Worm (Caenorhabditis elegans) whole organism, late embryonic: Measurements from ENCODE around the gene arrd-3.

Source experiments
- C38D4.7 ChIP-seq: fragments of 200-800 bp; sonication (Bioruptor generic); optimal IDR thresholded peaks from 2 replicates; lab custom pipeline; 2018; ENCODE audit warnings: mild to moderate bottlenecking, missing genetic modification characterization, moderate library complexity, missing compliant biosample characterization
- K02D7.2 ChIP-seq: sonication (generic microtip); optimal IDR thresholded peaks from 2 replicates; lab custom pipeline; 2017; ENCODE audit warnings: mild to moderate bottlenecking, missing genetic modification characterization, missing compliant biosample characterization
- T23F11.4 ChIP-seq: fragments of 200-800 bp; sonication (Bioruptor generic); optimal IDR thresholded peaks from 2 replicates; lab custom pipeline; 2018; ENCODE audit warnings: mild to moderate bottlenecking, missing genetic modification characterization, missing compliant biosample characterization
- Y22D7AL.16 ChIP-seq: sonication (generic microtip); optimal IDR thresholded peaks from 2 replicates; lab custom pipeline; 2016; ENCODE audit warnings: missing genetic modification characterization, missing compliant biosample characterization
- ahr-1 ChIP-seq: sonication (generic microtip); optimal IDR thresholded peaks from 2 replicates; lab custom pipeline; 2016; ENCODE audit warnings: missing genetic modification characterization, missing compliant biosample characterization
- ceh-18 ChIP-seq: sonication (generic microtip); optimal IDR thresholded peaks from 2 replicates; lab custom pipeline; 2016; ENCODE audit warnings: missing genetic modification characterization, missing compliant biosample characterization
- ceh-22 ChIP-seq: sonication (generic microtip); optimal IDR thresholded peaks from 2 replicates; lab custom pipeline; 2017; ENCODE audit warnings: missing biosample characterization, missing genetic modification characterization
- ceh-30 ChIP-seq: fragments of 150-350 bp; optimal IDR thresholded peaks from 2 replicates; lab custom pipeline; 2014; ENCODE audit warnings: missing biosample characterization, missing genetic modification characterization
- ceh-31 ChIP-seq: sonication (generic microtip); optimal IDR thresholded peaks from 2 replicates; lab custom pipeline; 2016; ENCODE audit warnings: missing genetic modification characterization, missing compliant biosample characterization
- ceh-34 ChIP-seq: sonication (generic microtip); optimal IDR thresholded peaks from 2 replicates; lab custom pipeline; 2016; ENCODE audit warnings: mild to moderate bottlenecking, missing genetic modification characterization, missing compliant biosample characterization
- ceh-48 ChIP-seq: sonication (generic microtip); optimal IDR thresholded peaks from 2 replicates; lab custom pipeline; 2016; ENCODE audit warnings: missing genetic modification characterization, inconsistent platforms, missing compliant biosample characterization
- ceh-6 ChIP-seq: fragments of 200-800 bp; sonication (Bioruptor generic); optimal IDR thresholded peaks from 2 replicates; lab custom pipeline; 2018; ENCODE audit warnings: mild to moderate bottlenecking, missing genetic modification characterization, missing compliant biosample characterization
- che-1 ChIP-seq: sonication (generic microtip); optimal IDR thresholded peaks from 2 replicates; lab custom pipeline; 2016; ENCODE audit warnings: mild to moderate bottlenecking, missing genetic modification characterization, missing compliant biosample characterization
- dve-1 ChIP-seq: sonication (generic microtip); optimal IDR thresholded peaks from 2 replicates; lab custom pipeline; 2017; ENCODE audit warnings: antibody characterized with exemption, mild to moderate bottlenecking, missing genetic modification characterization, missing compliant biosample characterization
- elt-2 ChIP-seq: sonication (generic microtip); optimal IDR thresholded peaks from 2 replicates; lab custom pipeline; 2016; ENCODE audit warnings: missing genetic modification reagents, missing genetic modification characterization, missing compliant biosample characterization
- elt-4 ChIP-seq: sonication (generic microtip); optimal IDR thresholded peaks from 2 replicates; lab custom pipeline; 2016; ENCODE audit warnings: missing genetic modification characterization, missing compliant biosample characterization
- fax-1 ChIP-seq: sonication (generic microtip); optimal IDR thresholded peaks from 2 replicates; lab custom pipeline; 2016; ENCODE audit warnings: missing genotype, missing genetic modification characterization, missing compliant biosample characterization
- hlh-13 ChIP-seq: fragments of 200-800 bp; sonication (Bioruptor generic); optimal IDR thresholded peaks from 2 replicates; lab custom pipeline; 2018; ENCODE audit warnings: mild to moderate bottlenecking, missing genetic modification characterization, missing compliant biosample characterization
- hlh-15 ChIP-seq: sonication (generic microtip); optimal IDR thresholded peaks from 2 replicates; lab custom pipeline; 2016; ENCODE audit warnings: missing genetic modification characterization, missing compliant biosample characterization
- lin-11 ChIP-seq: fragments of 200-800 bp; sonication (Bioruptor generic); optimal IDR thresholded peaks from 2 replicates; lab custom pipeline; 2018; ENCODE audit warnings: mild to moderate bottlenecking, missing genetic modification characterization, missing compliant biosample characterization
- madf-2 ChIP-seq: sonication (generic microtip); optimal IDR thresholded peaks from 2 replicates; lab custom pipeline; 2017; ENCODE audit warnings: missing genetic modification characterization, missing compliant biosample characterization
- mec-3 ChIP-seq: sonication (generic microtip); optimal IDR thresholded peaks from 2 replicates; lab custom pipeline; 2016; ENCODE audit warnings: borderline replicate concordance, missing genetic modification characterization, missing compliant biosample characterization
- nfya-1 ChIP-seq: sonication (generic microtip); optimal IDR thresholded peaks from 2 replicates; lab custom pipeline; 2017; ENCODE audit warnings: missing genetic modification characterization, mild to moderate bottlenecking, missing compliant biosample characterization, antibody characterized with exemption, moderate library complexity
- nhr-232 ChIP-seq: sonication (generic microtip); optimal IDR thresholded peaks from 2 replicates; lab custom pipeline; 2016; ENCODE audit warnings: missing genetic modification characterization, missing compliant biosample characterization
- pag-3 ChIP-seq: sonication (generic microtip); optimal IDR thresholded peaks from 2 replicates; lab custom pipeline; 2016; ENCODE audit warnings: missing compliant biosample characterization, missing genetic modification characterization, borderline replicate concordance
- pat-9 ChIP-seq: fragments of 200-800 bp; sonication (Bioruptor generic); optimal IDR thresholded peaks from 2 replicates; lab custom pipeline; 2018; ENCODE audit warnings: mild to moderate bottlenecking, missing genetic modification characterization, moderate library complexity, missing compliant biosample characterization
- pqm-1 ChIP-seq: sonication (generic microtip); optimal IDR thresholded peaks from 2 replicates; lab custom pipeline; 2016; ENCODE audit warnings: missing genetic modification characterization, missing compliant biosample characterization
- pros-1 ChIP-seq: fragments of 150-350 bp; optimal IDR thresholded peaks from 2 replicates; lab custom pipeline; 2014; ENCODE audit warnings: missing biosample characterization, missing genetic modification reagents, missing genetic modification characterization
- ref-2 ChIP-seq: sonication (generic microtip); optimal IDR thresholded peaks from 2 replicates; lab custom pipeline; 2016; ENCODE audit warnings: missing genetic modification characterization, missing compliant biosample characterization
- sox-2 ChIP-seq: fragments of 200-800 bp; sonication (Bioruptor generic); IDR thresholded peaks from 2 replicates; pipeline ENCODE4 v1.3.6; 2022; ENCODE audit warnings: missing genetic modification reagents, missing genetic modification characterization, missing compliant biosample characterization
- tbx-2 ChIP-seq: sonication (generic microtip); optimal IDR thresholded peaks from 2 replicates; lab custom pipeline; 2016; ENCODE audit warnings: missing genetic modification characterization, missing compliant biosample characterization
- tbx-7 ChIP-seq: sonication (generic microtip); optimal IDR thresholded peaks from 2 replicates; lab custom pipeline; 2016; ENCODE audit warnings: missing genotype, missing genetic modification characterization, missing compliant biosample characterization
- unc-3 ChIP-seq, 2 experiments: fragments of 200-800 bp in 1 of 2; sonication (Bioruptor generic) in 1 of 2; sonication (generic microtip) in 1 of 2; conservative IDR thresholded peaks in 1 of 2; optimal IDR thresholded peaks in 1 of 2; 2 replicates each; pipeline versions ENCODE4 v1.3.6 to Lab custom; 2016 to 2022; ENCODE audit warnings: missing compliant biosample characterization in 2 of 2, missing genetic modification characterization in 2 of 2, missing genetic modification reagents in 1 of 2
- unc-55 ChIP-seq: sonication (generic microtip); optimal IDR thresholded peaks from 2 replicates; lab custom pipeline; 2017; ENCODE audit warnings: missing biosample characterization, missing genetic modification reagents, missing genetic modification characterization
- unc-86 ChIP-seq: sonication (generic microtip); optimal IDR thresholded peaks from 2 replicates; lab custom pipeline; 2016; ENCODE audit warnings: missing genetic modification characterization, missing compliant biosample characterization
- zip-5 ChIP-seq: sonication (generic microtip); optimal IDR thresholded peaks from 2 replicates; lab custom pipeline; 2016; ENCODE audit warnings: missing genetic modification characterization, missing compliant biosample characterization

The arrd-3 gene

DNA sequence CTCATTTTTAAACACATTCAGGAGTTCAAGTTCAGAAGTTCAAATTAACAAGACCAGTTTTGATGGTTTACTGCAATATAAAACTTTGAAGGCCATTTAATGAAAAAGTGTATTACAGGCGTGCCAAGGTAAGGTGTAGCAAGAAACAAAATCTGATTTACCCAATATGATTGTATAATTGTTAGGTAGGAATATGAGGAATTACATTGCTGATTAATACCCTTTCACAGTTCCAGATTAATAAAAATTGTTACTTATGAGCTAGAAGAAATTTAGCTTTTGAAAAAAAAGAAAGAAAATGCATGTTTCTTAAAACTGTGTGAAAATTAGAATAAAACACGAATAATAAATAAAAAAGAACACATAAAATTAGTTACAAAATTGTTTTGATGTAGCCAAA lies 21.3 kb downstream of the arrd-3 start, which contains the start of gene kin-15:
Gene kin-15, minus strand, starts transcription at position 101 of the 400 bp plus-strand sequence.
- TF ChIP-seq ceh-34 (tag; lab: Kevin White, UChicago) (no peak), fax-1 (no peak), ceh-48 (tag; lab: Kevin White, UChicago) (no peak), sox-2 (GFP tag; lab: Robert Waterston, UW) (no peak), elt-4 (tag; lab: Kevin White, UChicago) (no peak), ceh-6 (GFP tag; lab: Kevin White, UChicago) (no peak), mec-3 (tag; lab: Kevin White, UChicago) (no peak), madf-2 (tag; lab: Kevin White, UChicago) (no peak), pqm-1 (tag; lab: Kevin White, UChicago) (no peak), ceh-30 (tag; lab: Kevin White, UChicago) (no peak), unc-3 (GFP tag; conservative IDR thresholded peaks at IDR 0.05; lab: Robert Waterston, UW) (no peak), unc-3 (tag; optimal IDR thresholded peaks at IDR 0.05; lab: Kevin White, UChicago) (no peak), lin-11 (tag; lab: Kevin White, UChicago) (no peak), hlh-15 (tag; lab: Kevin White, UChicago) (no peak), dve-1 (tag; lab: Kevin White, UChicago) (no peak), C38D4.7 (GFP tag; lab: Kevin White, UChicago) (no peak), ref-2 (tag; lab: Kevin White, UChicago) (no peak), ceh-18 (tag; lab: Kevin White, UChicago) (no peak), zip-5 (no peak)

DNA sequence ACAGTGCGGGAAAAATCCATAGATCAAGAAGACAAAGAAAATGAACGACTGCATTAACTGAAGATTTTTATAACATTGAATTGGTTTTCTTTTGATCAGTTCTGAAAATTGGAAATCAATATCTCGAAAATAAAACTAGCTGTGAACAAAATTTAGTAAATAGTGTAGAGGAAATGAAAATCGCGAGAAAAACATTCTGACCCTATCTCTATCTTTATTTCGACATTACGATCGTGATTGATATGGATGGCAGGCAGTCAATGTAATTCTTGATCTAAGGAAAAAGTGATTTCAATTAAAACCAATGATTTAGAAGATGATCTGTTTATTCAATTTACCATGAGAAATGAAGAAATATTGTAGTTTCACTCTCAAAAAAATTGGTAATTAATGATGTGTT lies 23.7 kb downstream of the arrd-3 start, which contains the start of gene kin-16:
Gene kin-16, minus strand, starts transcription at position 101 of the 400 bp plus-strand sequence.
- TF ChIP-seq elt-2 (tag; lab: Kevin White, UChicago) (no peak), T23F11.4 (GFP tag; lab: Kevin White, UChicago) (no peak), K02D7.2 (tag; lab: Kevin White, UChicago) (no peak), Y22D7AL.16 (no peak), tbx-2 (tag; lab: Kevin White, UChicago) (no peak)
- TF ChIP-seq, all 69 proteins: peak for 0

DNA sequence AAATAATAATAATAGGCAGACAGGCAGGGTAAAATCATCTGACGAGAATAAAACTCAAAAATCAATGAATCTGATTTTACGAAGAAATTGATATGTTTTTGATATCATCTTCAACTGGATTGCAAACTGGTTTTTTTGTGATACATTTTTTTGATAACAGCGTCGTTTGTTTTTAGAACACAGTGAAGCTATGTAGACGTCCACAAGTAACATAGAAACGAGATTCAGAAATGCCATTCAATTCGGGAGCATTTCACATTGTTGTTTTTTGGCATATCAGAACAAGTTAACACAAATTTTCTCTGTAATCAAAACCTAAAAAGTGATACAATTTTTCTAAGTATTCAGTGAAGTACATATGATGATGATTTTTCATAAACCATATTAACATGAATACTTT lies 25.9 kb downstream of the arrd-3 start, which contains the start of gene chil-13:
Gene chil-13, minus strand, starts transcription at position 101 of the 400 bp plus-strand sequence.
- no peak for TF ChIP-seq C38D4.7 (GFP tag; lab: Kevin White, UChicago)

DNA sequence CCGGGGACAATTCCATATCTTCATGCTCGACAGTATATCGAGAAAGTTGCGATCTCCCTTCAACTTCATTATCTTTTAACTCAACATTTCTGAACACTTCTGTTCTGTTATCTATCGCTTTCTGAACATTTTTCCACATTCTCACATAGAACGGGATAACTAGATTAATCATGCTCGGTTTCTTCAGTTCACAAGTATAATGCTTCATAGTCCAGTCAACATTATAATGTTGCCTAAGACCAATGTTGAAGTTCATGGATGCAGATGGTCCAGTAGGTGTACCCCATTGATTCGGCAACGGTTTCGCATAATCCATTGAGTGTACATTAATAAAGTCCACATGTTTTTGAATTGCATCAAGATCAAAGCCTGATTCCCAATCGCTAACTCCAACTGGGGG lies 26.5 kb downstream of the arrd-3 start:
- TF ChIP-seq ceh-31 (tag; lab: Kevin White, UChicago), result no peak
- no peak for TF ChIP-seq nhr-232 (tag; lab: Kevin White, UChicago)
- no peak for TF ChIP-seq che-1
- TF ChIP-seq ceh-6 (GFP tag; lab: Kevin White, UChicago), result no peak
- no peak for TF ChIP-seq pat-9
- no peak for TF ChIP-seq pag-3
- TF ChIP-seq tbx-7 (tag; lab: Kevin White, UChicago), result no peak
- TF ChIP-seq ceh-34 (tag; lab: Kevin White, UChicago), result no peak
- no peak for TF ChIP-seq pros-1 (tag; lab: Kevin White, UChicago)
- TF ChIP-seq unc-86 (tag; lab: Kevin White, UChicago), result no peak
- no peak for TF ChIP-seq unc-55 (GFP tag; lab: Kevin White, UChicago)
- TF ChIP-seq, all 69 proteins: peak for 0

DNA sequence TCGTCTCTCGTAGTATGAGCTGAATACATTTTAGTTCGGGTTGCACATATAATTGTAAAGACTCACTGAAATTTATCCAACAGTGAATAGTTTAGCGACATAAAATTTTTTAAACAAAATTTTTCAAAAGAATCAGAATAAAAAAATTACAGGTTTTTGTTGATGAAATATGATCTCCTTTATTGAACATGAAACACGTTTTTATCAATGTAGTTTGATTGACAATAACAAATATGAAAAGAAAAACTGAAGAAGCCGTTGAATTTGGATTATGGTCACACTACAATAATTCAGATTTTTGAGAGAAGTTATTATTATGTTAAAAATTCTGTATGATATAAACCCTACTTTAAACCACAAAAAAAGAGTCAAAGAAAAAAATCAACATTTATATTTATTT lies 27.7 kb downstream of the arrd-3 start, which contains the start of gene chil-17:
Gene chil-17, minus strand, starts transcription at position 101 of the 400 bp plus-strand sequence.
- no peak for TF ChIP-seq hlh-13 (GFP tag; lab: Kevin White, UChicago)
- no peak for TF ChIP-seq nfya-1 (tag; lab: Kevin White, UChicago)
- TF ChIP-seq ceh-30 (tag; lab: Kevin White, UChicago), result no peak
- TF ChIP-seq K02D7.2 (tag; lab: Kevin White, UChicago), result no peak
- TF ChIP-seq dve-1 (tag; lab: Kevin White, UChicago), result no peak
- TF ChIP-seq unc-86 (tag; lab: Kevin White, UChicago), result no peak
- no peak for TF ChIP-seq ceh-22 (tag; lab: Kevin White, UChicago)
- TF ChIP-seq ahr-1 (tag; lab: Kevin White, UChicago), result no peak
- no peak for TF ChIP-seq elt-2 (tag; lab: Kevin White, UChicago)
